Worm (Caenorhabditis elegans): ENCODE results near the gene fbxa-182.

- no peak for TF ChIP-seq F13C5.2 (tag; optimal IDR thresholded peaks at IDR 0.05)
- no peak for TF ChIP-seq flt-1 (GFP tag; IDR thresholded peaks at IDR 0.05)
- TF ChIP-seq hmbx-1 (tag; optimal IDR thresholded peaks at IDR 0.05), result no peak
- TF ChIP-seq tra-4 (tag; optimal IDR thresholded peaks at IDR 0.05), result no peak
- no peak for TF ChIP-seq ama-1 (optimal IDR thresholded peaks at IDR 0.05)
- no peak for TF ChIP-seq ceh-36 (tag; optimal IDR thresholded peaks at IDR 0.05)
- no peak for TF ChIP-seq sea-1 (GFP tag; conservative IDR thresholded peaks at IDR 0.05)
- TF ChIP-seq ets-7 (tag; optimal IDR thresholded peaks at IDR 0.05), result no peak
- no peak for TF ChIP-seq tbx-37 (GFP tag; conservative IDR thresholded peaks at IDR 0.05)
- TF ChIP-seq B0310.2 (tag; optimal IDR thresholded peaks at IDR 0.05), result no peak
- TF ChIP-seq aly-1 (tag; optimal IDR thresholded peaks at IDR 0.05), result no peak
- no peak for TF ChIP-seq pes-1 (GFP tag; IDR thresholded peaks at IDR 0.05)
- no peak for TF ChIP-seq hnd-1 (tag; optimal IDR thresholded peaks at IDR 0.05)
Measured at ce11 chrII:2383334-2383733, 29.2 kb downstream of the fbxa-182 start, which contains the start of gene F16G10.8.
